Fruit fly (Drosophila melanogaster) whole organism, prepupa: ENCODE data around the gene CG31804.

Experiments used
- Blimp-1 ChIP-seq: fragments of 200-800 bp; sonication (Bioruptor generic); optimal IDR thresholded peaks from 3 replicates; lab custom pipeline; 2017; ENCODE audit warnings: missing biosample characterization, missing genetic modification characterization, mild to moderate bottlenecking, moderate library complexity, missing genetic modification reagents
- CG10631 ChIP-seq: fragments of 200-800 bp; sonication (Bioruptor generic); optimal IDR thresholded peaks from 2 replicates; lab custom pipeline; 2016; ENCODE audit warnings: missing biosample characterization, missing genetic modification characterization
- CG10669 ChIP-seq: fragments of 200-800 bp; sonication (Bioruptor generic); optimal IDR thresholded peaks from 3 replicates; lab custom pipeline; 2018; ENCODE audit warnings: missing biosample characterization, mild to moderate bottlenecking, missing genetic modification characterization, moderate library complexity
- CG11294 ChIP-seq: fragments of 200-800 bp; sonication (Bioruptor generic); IDR thresholded peaks from 2 replicates; pipeline ENCODE4 v1.3.6; 2022; ENCODE audit warnings: missing biosample characterization, missing genetic modification characterization
- CG11902 ChIP-seq: fragments of 200-800 bp; sonication (Bioruptor generic); optimal IDR thresholded peaks from 3 replicates; lab custom pipeline; 2016; ENCODE audit warnings: missing biosample characterization, missing genetic modification characterization
- CG15336 ChIP-seq: fragments of 200-800 bp; sonication (Bioruptor generic); IDR thresholded peaks from 2 replicates; pipeline ENCODE4 v1.3.6; 2022; ENCODE audit warnings: missing biosample characterization, missing genetic modification characterization
- CG1621 ChIP-seq: fragments of 200-800 bp; sonication (Bioruptor generic); optimal IDR thresholded peaks from 3 replicates; lab custom pipeline; 2018; ENCODE audit warnings: missing biosample characterization, mild to moderate bottlenecking, missing genetic modification characterization
- CG16779 ChIP-seq: fragments of 200-800 bp; sonication (Bioruptor generic); optimal IDR thresholded peaks from 3 replicates; lab custom pipeline; 2017; ENCODE audit warnings: missing biosample characterization, mild to moderate bottlenecking, missing genetic modification characterization
- CG3032 ChIP-seq: fragments of 200-800 bp; optimal IDR thresholded peaks from 2 replicates; lab custom pipeline; 2019; ENCODE audit warnings: missing biosample characterization, mild to moderate bottlenecking, missing genetic modification characterization, moderate library complexity
- CG31627 ChIP-seq: fragments of 200-800 bp; sonication (Bioruptor generic); optimal IDR thresholded peaks from 3 replicates; lab custom pipeline; 2016; ENCODE audit warnings: missing biosample characterization, missing genetic modification characterization
- CG32006 ChIP-seq: fragments of 200-800 bp; sonication (Bioruptor generic); optimal IDR thresholded peaks from 3 replicates; lab custom pipeline; 2017; ENCODE audit warnings: missing biosample characterization, mild to moderate bottlenecking, missing genetic modification characterization
- CG34406 ChIP-seq: fragments of 200-800 bp; sonication (Bioruptor generic); optimal IDR thresholded peaks from 3 replicates; lab custom pipeline; 2016; ENCODE audit warnings: missing biosample characterization, missing genetic modification characterization
- CG3919 ChIP-seq: fragments of 200-800 bp; sonication (Bioruptor generic); optimal IDR thresholded peaks from 3 replicates; lab custom pipeline; 2016; ENCODE audit warnings: missing biosample characterization, missing genetic modification characterization
- CG4318 ChIP-seq: fragments of 200-800 bp; sonication (Bioruptor generic); optimal IDR thresholded peaks from 3 replicates; lab custom pipeline; 2017; ENCODE audit warnings: missing biosample characterization, mild to moderate bottlenecking, missing genetic modification characterization
- CG6163 ChIP-seq: fragments of 200-800 bp; sonication (Bioruptor generic); IDR thresholded peaks from 3 replicates; pipeline ENCODE4 v1.3.6; 2022; ENCODE audit warnings: missing biosample characterization, missing genetic modification characterization
- CG6276 ChIP-seq: fragments of 200-800 bp; sonication (Bioruptor generic); optimal IDR thresholded peaks from 2 replicates; lab custom pipeline; 2017; ENCODE audit warnings: missing biosample characterization, mild to moderate bottlenecking, missing genetic modification characterization
- CG8119 ChIP-seq: fragments of 200-800 bp; sonication (Bioruptor generic); IDR thresholded peaks from 3 replicates; pipeline ENCODE4 v1.3.6; 2022; ENCODE audit warnings: missing biosample characterization, missing genetic modification characterization
- CG8319 ChIP-seq: fragments of 200-800 bp; sonication (Bioruptor generic); optimal IDR thresholded peaks from 3 replicates; lab custom pipeline; 2016; ENCODE audit warnings: missing biosample characterization, missing genetic modification characterization
- CG8632 ChIP-seq: fragments of 200-800 bp; sonication (Bioruptor generic); optimal IDR thresholded peaks from 3 replicates; lab custom pipeline; 2016; ENCODE audit warnings: missing biosample characterization, missing genetic modification characterization
- Eip75B ChIP-seq: fragments of 200-800 bp; sonication (Bioruptor generic); optimal IDR thresholded peaks from 3 replicates; lab custom pipeline; 2016; ENCODE audit warnings: missing biosample characterization, missing genetic modification characterization
- Eip78C ChIP-seq: fragments of 200-800 bp; sonication (Bioruptor generic); peaks from one replicate; lab custom pipeline; 2016; ENCODE audit warnings: missing biosample characterization, missing genetic modification characterization
- Eip93F ChIP-seq: fragments of 200-800 bp; sonication (Bioruptor generic); optimal IDR thresholded peaks from 2 replicates; lab custom pipeline; 2016; ENCODE audit warnings: missing biosample characterization, mild to moderate bottlenecking, missing genetic modification characterization
- Ets21C ChIP-seq: fragments of 200-800 bp; sonication (Bioruptor generic); optimal IDR thresholded peaks from 3 replicates; lab custom pipeline; 2016; ENCODE audit warnings: missing biosample characterization, missing genetic modification characterization
- Ets96B ChIP-seq: fragments of 200-800 bp; optimal IDR thresholded peaks from 2 replicates; lab custom pipeline; 2019; ENCODE audit warnings: missing biosample characterization, mild to moderate bottlenecking, missing genetic modification characterization, moderate library complexity
- Gug ChIP-seq: fragments of 200-800 bp; sonication (Bioruptor generic); IDR thresholded peaks from 2 replicates; pipeline ENCODE4 v1.3.6; 2022; ENCODE audit warnings: missing biosample characterization, missing genetic modification characterization
- Hr38 ChIP-seq: sonication (Bioruptor generic); optimal IDR thresholded peaks from 2 replicates; lab custom pipeline; 2016; ENCODE audit warnings: missing biosample characterization, missing genetic modification characterization
- Hr4 ChIP-seq: fragments of 200-800 bp; sonication (Bioruptor generic); optimal IDR thresholded peaks from 3 replicates; lab custom pipeline; 2016; ENCODE audit warnings: missing biosample characterization, missing genetic modification characterization
- OdsH ChIP-seq: fragments of 200-800 bp; sonication (Bioruptor generic); optimal IDR thresholded peaks from 3 replicates; lab custom pipeline; 2016; ENCODE audit warnings: missing biosample characterization, missing genetic modification characterization
- Sox102F ChIP-seq: fragments of 200-800 bp; sonication (Bioruptor generic); optimal IDR thresholded peaks from 2 replicates; lab custom pipeline; 2016; ENCODE audit warnings: missing biosample characterization, mild to moderate bottlenecking, missing genetic modification characterization
- Sox14 ChIP-seq: fragments of 200-800 bp; sonication (Bioruptor generic); optimal IDR thresholded peaks from 3 replicates; lab custom pipeline; 2016; ENCODE audit warnings: missing biosample characterization, missing genetic modification characterization
- Sox15 ChIP-seq: fragments of 200-800 bp; sonication (Bioruptor generic); optimal IDR thresholded peaks from 3 replicates; lab custom pipeline; 2016; ENCODE audit warnings: missing biosample characterization, missing genetic modification characterization
- achi ChIP-seq: fragments of 200-800 bp; sonication (Bioruptor generic); optimal IDR thresholded peaks from 3 replicates; lab custom pipeline; 2016; ENCODE audit warnings: missing biosample characterization, missing genetic modification characterization
- acj6 ChIP-seq: fragments of 200-800 bp; sonication (Bioruptor generic); optimal IDR thresholded peaks from 3 replicates; lab custom pipeline; 2016; ENCODE audit warnings: missing biosample characterization, missing genetic modification characterization
- cyc ChIP-seq: fragments of 200-800 bp; sonication (Bioruptor generic); optimal IDR thresholded peaks from 3 replicates; lab custom pipeline; 2016; ENCODE audit warnings: missing biosample characterization, missing genetic modification characterization
- dac ChIP-seq: fragments of 200-800 bp; sonication (Bioruptor generic); optimal IDR thresholded peaks from 2 replicates; lab custom pipeline; 2017; ENCODE audit warnings: missing biosample characterization, mild to moderate bottlenecking, missing genetic modification characterization
- dsx ChIP-seq: fragments of 200-800 bp; optimal IDR thresholded peaks from 3 replicates; lab custom pipeline; 2019; ENCODE audit warnings: missing biosample characterization, mild to moderate bottlenecking, missing genetic modification characterization, moderate library complexity; ENCODE audit not compliant: poor library complexity, severe bottlenecking
- eg ChIP-seq: fragments of 200-800 bp; sonication (Bioruptor generic); IDR thresholded peaks from 3 replicates; pipeline ENCODE4 v1.3.6; 2022; ENCODE audit warnings: missing biosample characterization, missing genetic modification characterization
- fd59A ChIP-seq: fragments of 200-800 bp; sonication (Bioruptor generic); optimal IDR thresholded peaks from 2 replicates; lab custom pipeline; 2017; ENCODE audit warnings: missing biosample characterization, mild to moderate bottlenecking, missing genetic modification characterization, missing genetic modification reagents
- fkh ChIP-seq: fragments of 200-800 bp; sonication (Bioruptor generic); optimal IDR thresholded peaks from 3 replicates; lab custom pipeline; 2017; ENCODE audit warnings: missing biosample characterization, mild to moderate bottlenecking, missing genetic modification characterization, moderate library complexity
- net ChIP-seq: fragments of 200-800 bp; sonication (Bioruptor generic); optimal IDR thresholded peaks from 3 replicates; lab custom pipeline; 2016; ENCODE audit warnings: missing biosample characterization, missing genetic modification characterization
- pdm3 ChIP-seq: fragments of 200-800 bp; sonication (Bioruptor generic); optimal IDR thresholded peaks from 3 replicates; lab custom pipeline; 2016; ENCODE audit warnings: missing biosample characterization, missing genetic modification characterization
- salr ChIP-seq, 2 experiments: fragments of 200-800 bp; sonication (Bioruptor generic); optimal IDR thresholded peaks; 3 replicates each; lab custom pipeline; 2016 to 2018; ENCODE audit warnings: missing biosample characterization in 2 of 2, missing genetic modification characterization in 2 of 2, mild to moderate bottlenecking in 1 of 2
- svp ChIP-seq: fragments of 200-800 bp; sonication (Bioruptor generic); peaks from one replicate; lab custom pipeline; 2016; ENCODE audit warnings: missing biosample characterization, missing genetic modification characterization
- topi ChIP-seq: fragments of 200-800 bp; sonication (Bioruptor generic); optimal IDR thresholded peaks from 3 replicates; lab custom pipeline; 2016; ENCODE audit warnings: missing biosample characterization, missing genetic modification characterization
- vri ChIP-seq: fragments of 200-800 bp; sonication (Bioruptor generic); optimal IDR thresholded peaks from 3 replicates; lab custom pipeline; 2016; ENCODE audit warnings: missing biosample characterization, mild to moderate bottlenecking, missing genetic modification characterization

Gene CG31804

DNA sequence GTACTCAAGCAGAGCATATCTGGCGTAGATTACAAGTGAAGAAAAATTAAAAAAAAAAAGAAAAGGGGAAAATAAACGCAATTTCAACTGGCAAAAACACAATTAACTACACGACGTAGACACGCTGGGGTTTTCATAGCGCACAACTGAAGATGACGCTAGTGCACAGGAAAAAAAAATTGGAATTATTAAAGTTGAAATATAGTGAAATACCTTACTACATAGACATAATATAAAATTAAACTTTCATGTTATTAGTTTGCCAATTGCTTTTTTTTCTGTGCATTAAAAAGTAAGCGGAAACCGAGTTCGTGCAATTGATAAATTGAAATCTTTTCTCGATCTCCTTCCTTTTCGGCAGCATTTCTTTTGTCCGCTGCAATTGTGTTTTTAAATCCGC, 34.1 kb downstream of the CG31804 start (continued):
- TF ChIP-seq CG8119 (peak; percentile 39; the same call in 1 of the 3 replicates), dsx (GFP tag; lab: Kevin White, UChicago) (no peak), Ets21C (GFP tag; lab: Kevin White, UChicago) (no peak), CG1621 (tag; lab: Kevin White, UChicago) (no peak), vri (GFP tag; lab: Kevin White, UChicago) (no peak), CG10669 (GFP tag; lab: Kevin White, UChicago) (no peak), OdsH (GFP tag; lab: Kevin White, UChicago) (peak; percentile 5), CG15336 (GFP tag; lab: Robert Waterston, UW) (peak; percentile 43), CG3032 (no peak), Hr4 (GFP tag; lab: Kevin White, UChicago) (peak; percentile 60), CG11294 (no peak), eg (GFP tag; lab: Robert Waterston, UW) (0 out of 3 replicates have a peak, but pooled peaks have one; percentile 32), CG3919 (peak; percentile 15), CG6163 (GFP tag; lab: Robert Waterston, UW) (no peak; the same call in 2 of the 3 replicates)

DNA sequence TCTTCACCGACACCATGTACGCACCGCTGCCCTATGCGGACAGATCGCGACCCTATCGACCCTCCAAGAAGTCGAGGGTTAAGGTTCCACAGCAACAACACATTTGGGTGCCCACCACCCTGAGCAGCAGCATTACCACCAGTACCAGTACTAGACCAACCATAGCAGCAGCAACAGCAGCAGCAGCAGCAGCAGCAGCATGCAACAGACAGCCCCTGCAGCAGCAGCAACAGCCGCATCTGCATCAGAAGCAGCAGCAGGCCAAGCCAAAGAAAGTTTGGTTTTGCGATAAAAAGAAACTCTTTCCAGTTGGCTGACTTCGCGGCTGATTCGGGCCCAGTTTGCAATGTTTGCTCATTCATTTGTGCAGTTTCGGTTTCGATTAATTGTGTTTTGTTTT, 39.2 kb downstream of the CG31804 start:
- TF ChIP-seq Blimp-1 (GFP tag; lab: Kevin White, UChicago): no peak
- no peak for TF ChIP-seq svp (GFP tag; lab: Kevin White, UChicago)
- no peak for TF ChIP-seq OdsH (GFP tag; lab: Kevin White, UChicago)
- TF ChIP-seq CG32006 (GFP tag; lab: Kevin White, UChicago): no peak
- no peak for TF ChIP-seq salr (GFP tag; optimal IDR thresholded peaks at IDR 0.05; lab: Kevin White, UChicago)
- no peak for TF ChIP-seq CG16779
- no peak for TF ChIP-seq Gug
- no peak for TF ChIP-seq fkh (GFP tag; lab: Kevin White, UChicago)
- TF ChIP-seq achi (GFP tag; lab: Kevin White, UChicago): no peak
- TF ChIP-seq CG10669 (GFP tag; lab: Kevin White, UChicago): no peak
- TF ChIP-seq dac (GFP tag; lab: Kevin White, UChicago): no peak
- no peak for TF ChIP-seq topi (GFP tag; lab: Kevin White, UChicago)
- no peak for TF ChIP-seq Eip93F (GFP tag; lab: Kevin White, UChicago)

dm6 chr2L:17410358-17410757, 47.1 kb downstream of the CG31804 start, which contains the start of the genes Polr2J and CG15141:
Polr2J (minus strand) TSS chr2L:17410406.
CG15141 (plus strand) TSS chr2L:17410641.
- TF ChIP-seq Hr38 (no peak), CG3032 (peak; percentile 81), topi (GFP tag; lab: Kevin White, UChicago) (peak; percentile 72), eg (GFP tag; lab: Robert Waterston, UW) (peak; percentile 74), fkh (GFP tag; lab: Kevin White, UChicago) (no peak), CG6163 (GFP tag; lab: Robert Waterston, UW) (peak; percentile 55), CG15336 (GFP tag; lab: Robert Waterston, UW) (peak; percentile 63; the same call in 1 of the 2 replicates), CG11902 (GFP tag; lab: Kevin White, UChicago) (peak; percentile 61), CG8632 (peak; percentile 48), Sox15 (peak; percentile 63), CG8119 (no peak; the same call in 2 of the 3 replicates), fd59A (GFP tag; lab: Kevin White, UChicago) (peak; percentile 57), acj6 (GFP tag; lab: Kevin White, UChicago) (peak; percentile 79), Hr4 (GFP tag; lab: Kevin White, UChicago) (peak; percentile 86), svp (GFP tag; lab: Kevin White, UChicago) (no peak), CG11294 (peak; percentile 17; the same call in 1 of the 2 replicates), OdsH (GFP tag; lab: Kevin White, UChicago) (peak; percentile 83), Gug (peak; percentile 70), CG16779 (no peak), Sox14 (GFP tag; lab: Kevin White, UChicago) (peak; percentile 73), Ets96B (tag; lab: Kevin White, UChicago) (peak; percentile 73), CG10631 (GFP tag; lab: Kevin White, UChicago) (peak; percentile 89), CG4318 (GFP tag; lab: Kevin White, UChicago) (peak; percentile 72), cyc (peak; percentile 75), CG3919 (no peak), pdm3 (GFP tag; lab: Kevin White, UChicago) (peak; percentile 84), Eip78C (GFP tag; lab: Kevin White, UChicago) (no peak), achi (GFP tag; lab: Kevin White, UChicago) (peak; percentile 80), CG1621 (tag; lab: Kevin White, UChicago) (no peak), Sox102F (peak; percentile 73), Blimp-1 (GFP tag; lab: Kevin White, UChicago) (peak; percentile 25), CG6276 (GFP tag; lab: Kevin White, UChicago) (no peak), salr (GFP tag; optimal IDR thresholded peaks at IDR 0.05; lab: Kevin White, UChicago) (peak in 1 of 2 experiments; percentile 21), CG34406 (GFP tag; lab: Kevin White, UChicago) (peak; percentile 78), net (GFP tag; lab: Kevin White, UChicago) (no peak), CG8319 (GFP tag; lab: Kevin White, UChicago) (peak; percentile 33), Eip75B (peak; percentile 77), dac (GFP tag; lab: Kevin White, UChicago) (no peak), CG31627 (peak; percentile 81)
